Fruit fly (Drosophila melanogaster) whole organism, embryonic: ENCODE results near the gene CSN6.

Source experiments
- Blimp-1 ChIP-seq: fragments of 200-800 bp; sonication (Bioruptor generic); optimal IDR thresholded peaks from 3 replicates; lab custom pipeline; 2018; ENCODE audit warnings: missing biosample characterization, missing genetic modification characterization, mild to moderate bottlenecking, moderate library complexity, missing genetic modification reagents
- CG10267 ChIP-seq: fragments of 200-800 bp; sonication (Bioruptor generic); optimal IDR thresholded peaks from 2 replicates; lab custom pipeline; 2018; ENCODE audit warnings: missing biosample characterization, mild to moderate bottlenecking, missing genetic modification characterization, moderate library complexity
- CG10366 ChIP-seq: fragments of 200-800 bp; sonication (Bioruptor generic); IDR thresholded peaks from 2 replicates; pipeline ENCODE4 v1.3.6; 2022; ENCODE audit warnings: missing biosample characterization, missing genetic modification characterization
- CG10654 ChIP-seq: fragments of 200-800 bp; sonication (Bioruptor generic); optimal IDR thresholded peaks from 2 replicates; lab custom pipeline; 2016; ENCODE audit warnings: missing biosample characterization, missing genetic modification characterization
- CG12071 ChIP-seq: fragments of 200-800 bp; sonication (Bioruptor generic); optimal IDR thresholded peaks from 3 replicates; lab custom pipeline; 2018; ENCODE audit warnings: missing biosample characterization, mild to moderate bottlenecking, missing genetic modification characterization
- CG12769 ChIP-seq: fragments of 200-800 bp; sonication (Bioruptor generic); optimal IDR thresholded peaks from 2 replicates; lab custom pipeline; 2019; ENCODE audit warnings: missing biosample characterization, mild to moderate bottlenecking, missing genetic modification characterization, moderate library complexity
- CG14050 ChIP-seq: fragments of 200-800 bp; sonication (Bioruptor generic); IDR thresholded peaks from 3 replicates; pipeline ENCODE4 v1.3.6; 2022; ENCODE audit warnings: missing biosample characterization, missing genetic modification characterization
- CG14441 ChIP-seq: fragments of 200-800 bp; sonication (Bioruptor generic); IDR thresholded peaks from 2 replicates; pipeline ENCODE4 v1.3.6; 2022; ENCODE audit warnings: missing biosample characterization, missing genetic modification characterization
- CG14710 ChIP-seq: fragments of 200-800 bp; sonication (Bioruptor generic); optimal IDR thresholded peaks from 3 replicates; lab custom pipeline; 2019; ENCODE audit warnings: missing biosample characterization, mild to moderate bottlenecking, missing genetic modification characterization, moderate library complexity
- CG1603 ChIP-seq: fragments of 200-800 bp; sonication (Bioruptor generic); optimal IDR thresholded peaks from 2 replicates; lab custom pipeline; 2019; ENCODE audit warnings: missing biosample characterization, mild to moderate bottlenecking, missing genetic modification characterization, moderate library complexity
- CG17361 ChIP-seq: fragments of 200-800 bp; sonication (Bioruptor generic); IDR thresholded peaks from 3 replicates; pipeline ENCODE4 v1.3.6; 2022; ENCODE audit warnings: missing biosample characterization, missing genetic modification characterization
- CG17385 ChIP-seq: fragments of 200-800 bp; sonication (Bioruptor generic); optimal IDR thresholded peaks from 3 replicates; lab custom pipeline; 2018; ENCODE audit warnings: missing biosample characterization, mild to moderate bottlenecking, missing genetic modification characterization
- CG18262 ChIP-seq: fragments of 200-800 bp; optimal IDR thresholded peaks from 3 replicates; lab custom pipeline; 2019; ENCODE audit warnings: missing biosample characterization, mild to moderate bottlenecking, missing genetic modification characterization, moderate library complexity
- CG18599 ChIP-seq: fragments of 200-800 bp; sonication (Bioruptor generic); optimal IDR thresholded peaks from 3 replicates; lab custom pipeline; 2017; ENCODE audit warnings: missing biosample characterization, missing genetic modification characterization, mild to moderate bottlenecking, moderate library complexity, missing genetic modification reagents
- CG2120 ChIP-seq: fragments of 200-800 bp; sonication (Bioruptor generic); optimal IDR thresholded peaks from 3 replicates; lab custom pipeline; 2016; ENCODE audit warnings: missing biosample characterization, missing genetic modification characterization
- CG3726 ChIP-seq: fragments of 200-800 bp; sonication (Bioruptor generic); IDR thresholded peaks from 3 replicates; pipeline ENCODE4, ENCODE4 v1.3.6; 2022; ENCODE audit warnings: missing biosample characterization, missing genetic modification characterization
- CG43689 ChIP-seq: fragments of 200-800 bp; sonication (Bioruptor generic); IDR thresholded peaks from 2 replicates; pipeline ENCODE4 v1.3.6; 2022; ENCODE audit warnings: missing biosample characterization, missing genetic modification characterization
- CG6689 ChIP-seq: fragments of 200-800 bp; sonication (Bioruptor generic); IDR thresholded peaks from 2 replicates; pipeline ENCODE4 v1.3.6; 2022; ENCODE audit warnings: missing biosample characterization, missing genetic modification characterization
- CG8388 ChIP-seq: fragments of 200-800 bp; sonication (Bioruptor generic); optimal IDR thresholded peaks from 2 replicates; lab custom pipeline; 2019; ENCODE audit warnings: missing biosample characterization, mild to moderate bottlenecking, missing genetic modification characterization, moderate library complexity
- ERR ChIP-seq: fragments of 200-800 bp; sonication (Bioruptor generic); optimal IDR thresholded peaks from 2 replicates; lab custom pipeline; 2016; ENCODE audit warnings: missing biosample characterization, missing genetic modification characterization
- Fer3 ChIP-seq: fragments of 200-800 bp; sonication (Bioruptor generic); optimal IDR thresholded peaks from 2 replicates; lab custom pipeline; 2018; ENCODE audit warnings: missing biosample characterization, mild to moderate bottlenecking, missing genetic modification characterization, moderate library complexity
- H15 ChIP-seq: fragments of 200-800 bp; sonication (Bioruptor generic); IDR thresholded peaks from 3 replicates; pipeline ENCODE4 v1.3.6; 2022; ENCODE audit warnings: missing biosample characterization, missing genetic modification characterization
- H2.0 ChIP-seq: fragments of 200-800 bp; sonication (Bioruptor generic); IDR thresholded peaks from 2 replicates; pipeline ENCODE4 v1.3.6; 2022; ENCODE audit warnings: missing biosample characterization, missing genetic modification characterization
- Meics ChIP-seq: fragments of 200-800 bp; sonication (Bioruptor generic); optimal IDR thresholded peaks from 2 replicates; lab custom pipeline; 2017; ENCODE audit warnings: missing biosample characterization, mild to moderate bottlenecking, missing genetic modification characterization
- PHDP ChIP-seq: fragments of 200-800 bp; sonication (Bioruptor generic); optimal IDR thresholded peaks from 3 replicates; lab custom pipeline; 2018; ENCODE audit warnings: missing biosample characterization, mild to moderate bottlenecking, missing genetic modification characterization, moderate library complexity
- Xbp1 ChIP-seq: fragments of 200-800 bp; sonication (Bioruptor generic); optimal IDR thresholded peaks from 3 replicates; lab custom pipeline; 2016; ENCODE audit warnings: missing biosample characterization, mild to moderate bottlenecking, missing genetic modification characterization
- Xrp1 ChIP-seq: fragments of 200-800 bp; sonication (Bioruptor generic); IDR thresholded peaks from 2 replicates; pipeline ENCODE4 v1.3.6; 2022; ENCODE audit warnings: missing biosample characterization, missing genetic modification characterization
- ase ChIP-seq: fragments of 200-800 bp; sonication (Bioruptor generic); IDR thresholded peaks from 3 replicates; pipeline ENCODE4 v1.3.6; 2022; ENCODE audit warnings: missing biosample characterization, missing genetic modification characterization
- bcd ChIP-seq: fragments of 200-800 bp; sonication (Bioruptor generic); optimal IDR thresholded peaks from 2 replicates; lab custom pipeline; 2017; ENCODE audit warnings: missing biosample characterization, mild to moderate bottlenecking, missing genetic modification characterization
- cg ChIP-seq: fragments of 200-800 bp; sonication (Bioruptor generic); optimal IDR thresholded peaks from 3 replicates; lab custom pipeline; 2019; ENCODE audit warnings: missing biosample characterization, mild to moderate bottlenecking, missing genetic modification characterization, moderate library complexity
- chinmo ChIP-seq: fragments of 200-800 bp; sonication (Bioruptor generic); IDR thresholded peaks from 4 replicates; pipeline ENCODE4 v1.3.6; 2022; ENCODE audit warnings: missing biosample characterization, missing genetic modification characterization; ENCODE audit not compliant: partially characterized antibody
- ci ChIP-seq: fragments of 200-800 bp; sonication (Bioruptor generic); IDR thresholded peaks from 3 replicates; pipeline ENCODE4 v1.3.6; 2022; ENCODE audit warnings: missing biosample characterization, missing genetic modification characterization
- dmrt99B ChIP-seq: fragments of 200-800 bp; sonication (Bioruptor generic); optimal IDR thresholded peaks from 2 replicates; lab custom pipeline; 2018; ENCODE audit warnings: missing biosample characterization, mild to moderate bottlenecking, missing genetic modification characterization, moderate library complexity
- gem ChIP-seq: fragments of 200-800 bp; sonication (Bioruptor generic); optimal IDR thresholded peaks from 2 replicates; lab custom pipeline; 2019; ENCODE audit warnings: missing biosample characterization, mild to moderate bottlenecking, missing genetic modification characterization, moderate library complexity
- hkb ChIP-seq, 2 experiments: fragments of 200-800 bp in 1 of 2; fragments of >200 bp in 1 of 2; sonication (Bioruptor generic) in 1 of 2; IDR thresholded peaks in 1 of 2; optimal IDR thresholded peaks in 1 of 2; 2 replicates each; pipeline versions ENCODE4 v1.3.6 to Lab custom; 2017 to 2022; ENCODE audit warnings: missing biosample characterization in 1 of 2, missing genetic modification characterization in 1 of 2
- klu ChIP-seq: fragments of 200-800 bp; sonication (Bioruptor generic); IDR thresholded peaks from 2 replicates; pipeline ENCODE4 v1.3.6; 2022; ENCODE audit warnings: missing biosample characterization, missing genetic modification characterization
- nmo ChIP-seq: fragments of 200-800 bp; sonication (Bioruptor generic); optimal IDR thresholded peaks from 2 replicates; lab custom pipeline; 2018; ENCODE audit warnings: missing biosample characterization, mild to moderate bottlenecking, missing genetic modification characterization, moderate library complexity
- phol ChIP-seq: fragments of 200-800 bp; sonication (Bioruptor generic); optimal IDR thresholded peaks from 3 replicates; lab custom pipeline; 2018; ENCODE audit warnings: missing biosample characterization, mild to moderate bottlenecking, missing genetic modification characterization, moderate library complexity
- row ChIP-seq: fragments of 200-800 bp; sonication (Bioruptor generic); IDR thresholded peaks from 3 replicates; pipeline ENCODE4 v1.3.6; 2022; ENCODE audit warnings: missing biosample characterization, missing genetic modification characterization
- sens ChIP-seq: fragments of 200-800 bp; sonication (Bioruptor generic); peaks from one replicate; lab custom pipeline; 2016; ENCODE audit warnings: missing biosample characterization, missing genetic modification characterization
- sens-2 ChIP-seq: fragments of 200-800 bp; sonication (Bioruptor generic); IDR thresholded peaks from 2 replicates; pipeline ENCODE4 v1.3.6; 2022; ENCODE audit warnings: missing biosample characterization, missing genetic modification characterization
- sna ChIP-seq: fragments of 200-800 bp; sonication (Bioruptor generic); IDR thresholded peaks from 2 replicates; pipeline ENCODE4 v1.3.6; 2022; ENCODE audit warnings: missing biosample characterization, missing genetic modification characterization; ENCODE audit not compliant: partially characterized antibody
- sqz ChIP-seq: fragments of 200-800 bp; sonication (Bioruptor generic); optimal IDR thresholded peaks from 3 replicates; lab custom pipeline; 2018; ENCODE audit warnings: missing biosample characterization, mild to moderate bottlenecking, missing genetic modification characterization
- tin ChIP-seq: fragments of 200-800 bp; sonication (Bioruptor generic); optimal IDR thresholded peaks from 3 replicates; lab custom pipeline; 2016; ENCODE audit warnings: missing biosample characterization, missing genetic modification characterization
- unpg ChIP-seq: fragments of 200-800 bp; sonication (Bioruptor generic); optimal IDR thresholded peaks from 3 replicates; lab custom pipeline; 2018; ENCODE audit warnings: missing biosample characterization, mild to moderate bottlenecking, missing genetic modification characterization, moderate library complexity
- wek ChIP-seq: fragments of 200-800 bp; sonication (Bioruptor generic); optimal IDR thresholded peaks from 3 replicates; lab custom pipeline; 2018; ENCODE audit warnings: missing biosample characterization, mild to moderate bottlenecking, missing genetic modification characterization, moderate library complexity

CSN6 gene

DNA sequence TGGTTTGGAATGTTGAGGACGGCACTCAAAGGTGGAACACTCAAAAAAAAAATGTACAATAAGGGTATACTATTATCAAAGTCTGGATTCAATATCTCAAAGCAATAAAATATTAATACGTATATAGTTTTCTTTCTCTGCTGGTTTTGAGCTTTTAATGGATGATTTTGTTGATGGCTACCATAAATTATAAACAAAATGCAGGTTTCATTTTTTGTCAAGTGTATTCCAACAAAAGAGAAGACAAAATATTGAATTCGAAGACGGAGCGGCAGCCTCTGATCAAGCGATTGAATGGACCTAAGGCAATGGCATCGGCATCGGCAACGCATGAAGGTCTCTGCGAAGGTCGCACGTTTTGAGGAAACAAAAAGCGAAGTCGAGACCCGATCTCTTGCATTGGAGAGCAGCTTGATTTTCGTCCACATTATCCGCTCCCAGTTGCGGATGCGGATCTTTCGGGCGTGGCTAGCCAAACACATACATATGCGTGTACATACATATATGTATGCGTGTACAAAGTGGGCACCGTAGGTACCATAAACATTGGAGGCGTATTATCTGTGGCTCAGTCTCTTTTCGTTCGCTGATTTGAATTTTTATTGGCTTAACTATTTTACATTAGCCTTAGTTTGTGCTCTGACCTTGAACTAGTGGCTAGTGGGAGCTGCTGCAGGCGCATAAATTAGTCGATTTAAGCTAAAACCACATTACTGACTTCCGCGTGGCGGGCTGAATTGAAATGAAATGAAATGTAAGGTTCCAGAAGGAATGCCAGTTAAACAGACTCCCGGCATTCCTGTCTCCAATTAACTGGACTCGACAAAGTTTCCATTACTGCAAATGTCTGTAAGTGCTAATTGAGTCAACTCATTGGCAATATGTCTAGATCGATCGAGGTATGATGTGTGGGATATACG lies 43.8 kb upstream of the CSN6 start (continued):
- TF ChIP-seq CG10654 (GFP tag; lab: Kevin White, UChicago) (no peak), H15 (peak; percentile 14; the same call in 1 of the 3 replicates), CG10267 (peak; percentile 37), row (GFP tag; lab: Robert Waterston, UW) (peak; percentile 65), CG18262 (tag; lab: Kevin White, UChicago) (peak; percentile 23), unpg (peak; percentile 72), CG8388 (GFP tag; lab: Kevin White, UChicago) (peak; percentile 28), bcd (GFP tag; lab: Kevin White, UChicago) (peak; percentile 28), ase (GFP tag; lab: Robert Waterston, UW) (peak; percentile 54; the same call in 1 of the 3 replicates), nmo (peak; percentile 36), Meics (peak; percentile 27), CG1603 (tag; lab: Kevin White, UChicago) (peak; percentile 4), CG12769 (tag; lab: Kevin White, UChicago) (peak; percentile 57), CG14710 (tag; lab: Kevin White, UChicago) (no peak), CG17361 (GFP tag; lab: Robert Waterston, UW) (0 out of 3 replicates have a peak, but pooled peaks have one; percentile 49), H2.0 (GFP tag; lab: Robert Waterston, UW) (0 out of 2 replicates have a peak, but pooled peaks have one; percentile 9), phol (tag; lab: Kevin White, UChicago) (peak; percentile 54), tin (GFP tag; lab: Kevin White, UChicago) (peak; percentile 1), CG12071 (GFP tag; lab: Kevin White, UChicago) (peak; percentile 11), sqz (GFP tag; lab: Kevin White, UChicago) (peak; percentile 10), Xbp1 (GFP tag; lab: Kevin White, UChicago) (peak; percentile 44), gem (tag; lab: Kevin White, UChicago) (peak; percentile 74), CG43689 (GFP tag; lab: Robert Waterston, UW) (0 out of 2 replicates have a peak, but pooled peaks have one; percentile 22), sens (GFP tag; lab: Kevin White, UChicago) (peak; percentile 89), CG10366 (GFP tag; lab: Robert Waterston, UW) (peak; percentile 50), CG18599 (peak; percentile 37), CG14441 (0 out of 2 replicates have a peak, but pooled peaks have one; percentile 59), PHDP (tag; lab: Kevin White, UChicago) (peak; percentile 57), ci (peak; percentile 62; the same call in 1 of the 3 replicates), sens-2 (GFP tag; lab: Robert Waterston, UW) (0 out of 2 replicates have a peak, but pooled peaks have one; percentile 28), CG17385 (GFP tag; lab: Kevin White, UChicago) (peak; percentile 42), CG2120 (GFP tag; lab: Kevin White, UChicago) (peak; percentile 56), wek (GFP tag; lab: Kevin White, UChicago) (no peak), ERR (GFP tag; lab: Kevin White, UChicago) (no peak), cg (GFP tag; lab: Kevin White, UChicago) (peak; percentile 16), hkb (optimal IDR thresholded peaks at IDR 0.05; lab: Kevin White, UChicago) (no peak), hkb (GFP tag; IDR thresholded peaks at IDR 0.05; lab: Robert Waterston, UW) (peak; percentile 77; the same call in 1 of the 2 replicates), dmrt99B (tag; lab: Kevin White, UChicago) (peak; percentile 79), Blimp-1 (peak; percentile 36), CG14050 (GFP tag; lab: Robert Waterston, UW) (peak; percentile 40; the same call in 1 of the 3 replicates), CG3726 (GFP tag; lab: Robert Waterston, UW) (0 out of 3 replicates have a peak, but pooled peaks have one; percentile 31), Fer3 (tag; lab: Kevin White, UChicago) (peak; percentile 37), CG6689 (GFP tag; lab: Robert Waterston, UW) (peak; percentile 67), chinmo (GFP tag; lab: Robert Waterston, UW) (peak; percentile 55; the same call in 3 of the 4 replicates), sna (GFP tag; lab: Robert Waterston, UW) (no peak), klu (GFP tag; lab: Robert Waterston, UW) (no peak), Xrp1 (GFP tag; lab: Robert Waterston, UW) (peak; percentile 46; the same call in 1 of the 2 replicates)
